Worm (Caenorhabditis elegans) whole organism, midembryonic: ENCODE data around the gene ceh-22.

Experiments used
- T22C8.4 ChIP-seq: fragments of 200-800 bp; sonication (Bioruptor generic); IDR thresholded peaks from 2 replicates; pipeline ENCODE4 v1.3.6; 2022; ENCODE audit warnings: missing genetic modification characterization, missing compliant biosample characterization
- cog-1 ChIP-seq: sonication (generic microtip); optimal IDR thresholded peaks from 2 replicates; lab custom pipeline; 2016; ENCODE audit warnings: missing genetic modification characterization, missing compliant biosample characterization
- flt-1 ChIP-seq: fragments of 200-800 bp; sonication (Bioruptor generic); IDR thresholded peaks from 2 replicates; pipeline ENCODE4 v1.3.6; 2022; ENCODE audit warnings: missing genetic modification characterization, missing compliant biosample characterization
- klf-2 ChIP-seq: fragments of 200-800 bp; sonication (Bioruptor generic); conservative IDR thresholded peaks from 2 replicates; pipeline ENCODE4 v1.3.6; 2022; ENCODE audit warnings: missing genetic modification reagents, missing genetic modification characterization, missing compliant biosample characterization
- med-1 ChIP-seq: sonication (generic microtip); optimal IDR thresholded peaks from 2 replicates; lab custom pipeline; 2017; ENCODE audit warnings: missing genetic modification characterization, mild to moderate bottlenecking, missing compliant biosample characterization, antibody characterized with exemption, missing genetic modification reagents; ENCODE audit not compliant: insufficient read depth
- ref-1 ChIP-seq: fragments of 200-800 bp; sonication (Bioruptor generic); conservative IDR thresholded peaks from 2 replicates; pipeline ENCODE4 v1.3.6; 2022; ENCODE audit warnings: missing genetic modification reagents, missing genetic modification characterization, missing compliant biosample characterization
- tab-1 ChIP-seq: fragments of 200-800 bp; sonication (Bioruptor generic); IDR thresholded peaks from 2 replicates; pipeline ENCODE4 v1.3.6; 2022; ENCODE audit warnings: missing genetic modification characterization, missing compliant biosample characterization
- ztf-23 ChIP-seq: fragments of 200-800 bp; sonication (Bioruptor generic); IDR thresholded peaks from 2 replicates; pipeline ENCODE4 v1.3.6; 2022; ENCODE audit warnings: missing genetic modification reagents, missing genetic modification characterization, missing compliant biosample characterization
- ztf-29 ChIP-seq: fragments of 200-800 bp; sonication (Bioruptor generic); IDR thresholded peaks from 2 replicates; pipeline ENCODE4 v1.3.6; 2022; ENCODE audit warnings: missing genetic modification reagents, missing genetic modification characterization, missing compliant biosample characterization

Gene ceh-22

DNA sequence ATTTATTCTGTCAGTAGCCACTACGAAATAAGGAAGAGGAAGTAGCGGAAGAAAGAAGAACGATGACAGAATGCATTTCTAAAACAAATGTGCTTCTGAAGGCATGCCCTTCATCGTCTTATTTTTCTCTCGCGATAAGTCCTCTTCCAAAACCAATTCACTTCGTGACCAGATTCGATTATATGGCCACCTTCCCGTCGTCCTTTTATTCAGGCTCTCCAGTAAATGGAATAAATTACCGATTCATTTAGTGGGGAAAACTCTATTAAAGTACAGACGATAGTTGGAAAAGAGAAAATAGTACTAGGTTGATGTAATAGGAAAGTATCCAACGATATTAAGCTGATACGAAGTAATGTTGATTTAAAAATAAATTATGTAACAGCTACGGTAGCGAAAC, 49.6 kb downstream of the ceh-22 start:
- TF ChIP-seq ztf-29 (no peak), T22C8.4 (GFP tag; lab: Robert Waterston, UW) (no peak), med-1 (GFP tag; lab: Kevin White, UChicago) (no peak), klf-2 (GFP tag; lab: Robert Waterston, UW) (no peak), flt-1 (GFP tag; lab: Robert Waterston, UW) (no peak), ztf-23 (no peak), ref-1 (GFP tag; lab: Robert Waterston, UW) (no peak), tab-1 (GFP tag; lab: Robert Waterston, UW) (no peak), cog-1 (tag; lab: Kevin White, UChicago) (no peak)

DNA sequence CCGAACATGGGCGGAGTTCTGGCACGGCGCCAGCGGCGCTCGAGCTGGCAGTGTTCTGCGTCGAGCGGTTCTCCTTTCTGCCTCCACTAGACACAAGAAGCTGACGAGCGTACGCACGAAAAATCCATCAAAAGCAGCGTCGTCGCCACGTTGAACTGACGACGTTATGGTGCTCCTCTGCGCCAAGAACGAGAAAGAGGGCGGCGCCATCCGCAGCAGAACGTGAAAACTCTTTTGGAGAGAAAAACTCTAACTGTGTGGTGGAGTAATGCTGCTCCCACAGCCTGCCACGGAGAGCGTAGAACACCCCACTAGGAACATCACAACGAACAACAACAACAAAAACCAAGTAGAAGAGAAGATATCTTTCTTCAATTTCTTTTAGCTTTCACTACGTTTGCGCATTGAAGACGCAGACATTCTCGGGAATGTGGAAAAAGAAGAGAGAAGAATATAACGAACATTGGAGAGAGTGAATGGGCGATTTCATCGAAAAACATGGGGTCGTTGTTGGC, 50.3 kb downstream of the ceh-22 start:
- TF ChIP-seq T22C8.4 (GFP tag; lab: Robert Waterston, UW) (no peak), klf-2 (GFP tag; lab: Robert Waterston, UW) (no peak), flt-1 (GFP tag; lab: Robert Waterston, UW) (no peak)

- no peak for TF ChIP-seq ztf-29
- TF ChIP-seq tab-1 (GFP tag; lab: Robert Waterston, UW), result no peak
- TF ChIP-seq T22C8.4 (GFP tag; lab: Robert Waterston, UW), result no peak
- TF ChIP-seq ref-1 (GFP tag; lab: Robert Waterston, UW), result no peak
- no peak for TF ChIP-seq ztf-23
- no peak for TF ChIP-seq flt-1 (GFP tag; lab: Robert Waterston, UW)
- TF ChIP-seq klf-2 (GFP tag; lab: Robert Waterston, UW), result no peak
- TF ChIP-seq cog-1 (tag; lab: Kevin White, UChicago), result no peak
- no peak for TF ChIP-seq med-1 (GFP tag; lab: Kevin White, UChicago)
Measured at ce11 chrV:10722595-10722994, 50.9 kb downstream of the ceh-22 start.

DNA sequence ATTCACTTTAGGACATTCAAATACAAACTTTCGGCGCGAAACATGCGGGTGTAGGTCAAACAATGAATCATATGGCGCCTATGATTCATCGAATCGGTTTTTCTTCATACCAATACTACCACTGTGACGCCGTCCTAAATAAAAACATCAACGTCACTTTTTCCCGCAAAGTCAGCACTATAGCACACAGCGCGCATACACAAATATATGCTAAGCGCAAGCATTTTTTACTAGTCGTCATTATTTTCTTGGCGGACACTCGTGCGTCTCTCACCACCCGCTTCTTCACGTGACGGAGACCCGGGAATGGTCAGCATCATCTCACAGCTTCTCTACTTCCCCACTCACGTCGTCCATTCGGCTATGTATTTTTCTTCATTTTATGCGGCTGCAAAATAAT, 51.5 kb downstream of the ceh-22 start:
- TF ChIP-seq ztf-29 (no peak), klf-2 (GFP tag; lab: Robert Waterston, UW) (no peak), med-1 (GFP tag; lab: Kevin White, UChicago) (no peak), ztf-23 (no peak), T22C8.4 (GFP tag; lab: Robert Waterston, UW) (no peak), cog-1 (tag; lab: Kevin White, UChicago) (no peak), flt-1 (GFP tag; lab: Robert Waterston, UW) (no peak), ref-1 (GFP tag; lab: Robert Waterston, UW) (no peak), tab-1 (GFP tag; lab: Robert Waterston, UW) (no peak)

ce11 chrV:10723583-10723982, 51.9 kb downstream of the ceh-22 start:
- TF ChIP-seq tab-1 (GFP tag; lab: Robert Waterston, UW) (no peak), T22C8.4 (GFP tag; lab: Robert Waterston, UW) (no peak), ref-1 (GFP tag; lab: Robert Waterston, UW) (no peak), klf-2 (GFP tag; lab: Robert Waterston, UW) (no peak), cog-1 (tag; lab: Kevin White, UChicago) (no peak), ztf-29 (no peak), med-1 (GFP tag; lab: Kevin White, UChicago) (no peak), ztf-23 (no peak), flt-1 (GFP tag; lab: Robert Waterston, UW) (no peak)

ce11 chrV:10724472-10724871, 52.8 kb downstream of the ceh-22 start:
- TF ChIP-seq flt-1 (GFP tag; lab: Robert Waterston, UW), result no peak
- no peak for TF ChIP-seq T22C8.4 (GFP tag; lab: Robert Waterston, UW)
- TF ChIP-seq ztf-29, result no peak
- TF ChIP-seq cog-1 (tag; lab: Kevin White, UChicago), result no peak
- TF ChIP-seq klf-2 (GFP tag; lab: Robert Waterston, UW), result no peak
- TF ChIP-seq ztf-23, result no peak
- TF ChIP-seq ref-1 (GFP tag; lab: Robert Waterston, UW), result no peak
- no peak for TF ChIP-seq tab-1 (GFP tag; lab: Robert Waterston, UW)
- TF ChIP-seq med-1 (GFP tag; lab: Kevin White, UChicago), result no peak
